Fruit fly (Drosophila melanogaster) S2 (cell line): ENCODE results near the gene Sema5c.

ENCODE experiments used
- CG8478 ChIP-seq: fragments of >200 bp; optimal IDR thresholded peaks from 2 replicates; lab custom pipeline; 2018
- CTCF ChIP-seq, 2 experiments: fragments of >200 bp; optimal IDR thresholded peaks; 2 replicates each; lab custom pipeline; 2018

- TF ChIP-seq CG8478 (no peak), CTCF (optimal IDR thresholded peaks at IDR 0.05; lab: Kevin White, UChicago) (no peak)
Measured at dm6 chr3L:12063442-12064080, 18.1 kb downstream of the Sema5c start.
